Fruit fly (Drosophila melanogaster): ENCODE measurements around the gene opm.
A peak's percentile ranks its signal among the peaks of the same experiment; 100 is the strongest.

DNA sequence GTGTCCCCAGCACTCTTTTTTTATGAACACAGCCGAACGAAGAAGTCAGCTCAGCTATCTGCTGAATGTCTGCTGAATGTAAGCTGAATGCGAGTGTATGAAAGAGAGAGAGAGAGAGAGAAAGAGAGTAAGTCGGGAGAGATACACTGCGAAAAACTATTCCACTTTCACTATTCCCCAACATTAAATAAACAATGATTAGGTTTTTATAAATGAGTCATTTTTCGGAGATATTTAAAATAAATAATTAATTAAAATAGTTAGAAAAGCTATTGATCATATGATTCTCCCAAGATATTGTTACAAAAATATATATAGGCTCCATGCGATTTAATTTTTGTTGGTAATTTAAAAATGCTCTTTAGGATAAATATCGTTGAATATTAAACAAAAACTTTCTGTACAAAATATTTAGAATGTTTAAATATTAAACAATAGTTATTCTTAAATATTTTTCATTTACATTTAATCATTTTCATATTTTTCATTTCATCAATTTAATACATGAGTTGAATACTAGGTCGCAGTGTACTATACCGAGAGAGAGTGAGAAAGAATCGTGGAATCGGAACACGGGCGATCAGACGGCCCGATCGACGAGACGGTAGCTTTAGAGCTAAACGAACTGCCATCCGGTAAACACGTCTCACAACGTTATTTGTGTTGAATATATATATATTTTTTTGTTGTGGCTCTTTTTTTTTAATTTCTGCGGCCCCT, 42.2 kb downstream of the opm start, which contains the start of gene be:
- TF ChIP-seq rn (GFP tag; IDR thresholded peaks at IDR 0.05): no peak
- no peak for TF ChIP-seq CG13204 (GFP tag; optimal IDR thresholded peaks at IDR 0.05)
- 0 out of 2 replicates have a peak, but pooled peaks have one; percentile 10 for TF ChIP-seq CG12605 (GFP tag; IDR thresholded peaks at IDR 0.05)
- TF ChIP-seq CG8159 (tag; optimal IDR thresholded peaks at IDR 0.05): peak; percentile 83
- peak; percentile 40 for TF ChIP-seq EcR (GFP tag; optimal IDR thresholded peaks at IDR 0.05)
- peak; percentile 44 for TF ChIP-seq D1 (tag; optimal IDR thresholded peaks at IDR 0.05)
- TF ChIP-seq Ets98B (GFP tag; IDR thresholded peaks at IDR 0.05): peak; percentile 9; the same call in 1 of the 2 replicates
- no peak for TF ChIP-seq CG8301 (tag; optimal IDR thresholded peaks at IDR 0.05)
- peak; percentile 23 for TF ChIP-seq Pif1B (GFP tag; optimal IDR thresholded peaks at IDR 0.05)
- TF ChIP-seq CG15710 (tag; optimal IDR thresholded peaks at IDR 0.05): peak; percentile 79
- peak; percentile 66 for TF ChIP-seq Snoo (tag; optimal IDR thresholded peaks at IDR 0.05)
- TF ChIP-seq CG32121 (GFP tag; IDR thresholded peaks at IDR 0.05): 0 out of 2 replicates have a peak, but pooled peaks have one; percentile 27

All from whole organism, pupa.